Fruit fly (Drosophila melanogaster) Kc167 (cell line): ENCODE results near the gene EMC4.

Experiments
- Myc ChIP-seq: fragments of >200 bp; optimal IDR thresholded peaks from 2 replicates; lab custom pipeline; 2017; ENCODE audit warnings: missing external identifiers
- Sin3A ChIP-seq: fragments of >200 bp; optimal IDR thresholded peaks from 2 replicates; lab custom pipeline; 2018; ENCODE audit warnings: missing external identifiers
- h ChIP-seq: fragments of >200 bp; optimal IDR thresholded peaks from 3 replicates; lab custom pipeline; 2018; ENCODE audit warnings: missing external identifiers
- insv ChIP-seq: fragments of >200 bp; optimal IDR thresholded peaks from 3 replicates; lab custom pipeline; 2018; ENCODE audit warnings: missing external identifiers
- psq ChIP-seq: fragments of >200 bp; optimal IDR thresholded peaks from 2 replicates; lab custom pipeline; 2017; ENCODE audit warnings: missing external identifiers
- ttk ChIP-seq: sonication (Bioruptor generic); optimal IDR thresholded peaks from 2 replicates; lab custom pipeline; 2017; ENCODE audit warnings: missing external identifiers

EMC4 gene

dm6 chr3L:22868070-22868469 lies at the start of gene EMC4:
TSS of gene EMC4 (minus strand) at chr3L:22868243.
- TF ChIP-seq psq (lab: Kevin White, UChicago) (no peak), Myc (lab: Kevin White, UChicago) (no peak), ttk (lab: Kevin White, UChicago) (no peak), h (lab: Kevin White, UChicago) (no peak), insv (lab: Kevin White, UChicago) (no peak), Sin3A (lab: Kevin White, UChicago) (no peak)

- TF ChIP-seq insv (lab: Kevin White, UChicago) (no peak), psq (lab: Kevin White, UChicago) (no peak)
These were observed 42.0 kb upstream of the EMC4 start, which contains the start of gene CG12768 for dm6 chr3L:22909914-22910541. TSS of gene CG12768 (plus strand) at chr3L:22910491.

- TF ChIP-seq Sin3A (lab: Kevin White, UChicago) = no peak
- no peak for TF ChIP-seq insv (lab: Kevin White, UChicago)
- TF ChIP-seq h (lab: Kevin White, UChicago) = no peak
- TF ChIP-seq ttk (lab: Kevin White, UChicago) = no peak
- no peak for TF ChIP-seq psq (lab: Kevin White, UChicago)
- TF ChIP-seq Myc (lab: Kevin White, UChicago) = no peak
These were observed 41.4 kb upstream of the EMC4 start for dm6 chr3L:22909325-22909904.

- no peak for TF ChIP-seq Sin3A (lab: Kevin White, UChicago)
These were observed 33.6 kb upstream of the EMC4 start, which contains the start of gene BoYb for dm6 chr3L:22901612-22902011. TSS of gene BoYb (plus strand) at chr3L:22901912.

- TF ChIP-seq psq (lab: Kevin White, UChicago) = no peak
- no peak for TF ChIP-seq Sin3A (lab: Kevin White, UChicago)
- TF ChIP-seq h (lab: Kevin White, UChicago) = no peak
- no peak for TF ChIP-seq ttk (lab: Kevin White, UChicago)
- TF ChIP-seq Myc (lab: Kevin White, UChicago) = no peak
- no peak for TF ChIP-seq insv (lab: Kevin White, UChicago)
These were observed 30.4 kb upstream of the EMC4 start, which contains the start of gene CG11131 for dm6 chr3L:22898444-22898843. TSS of gene CG11131 (plus strand) at chr3L:22898744.

- TF ChIP-seq psq (lab: Kevin White, UChicago) (no peak), Sin3A (lab: Kevin White, UChicago) (no peak), h (lab: Kevin White, UChicago) (no peak), ttk (lab: Kevin White, UChicago) (no peak), insv (lab: Kevin White, UChicago) (no peak), Myc (lab: Kevin White, UChicago) (no peak)
These were observed 26.7 kb upstream of the EMC4 start for dm6 chr3L:22894689-22895283.

dm6 chr3L:22891009-22891408 lies 23.0 kb upstream of the EMC4 start:
- TF ChIP-seq insv (lab: Kevin White, UChicago) (no peak), Myc (lab: Kevin White, UChicago) (no peak), ttk (lab: Kevin White, UChicago) (no peak), h (lab: Kevin White, UChicago) (no peak), psq (lab: Kevin White, UChicago) (no peak), Sin3A (lab: Kevin White, UChicago) (no peak)

- TF ChIP-seq Sin3A (lab: Kevin White, UChicago) (no peak), insv (lab: Kevin White, UChicago) (no peak), ttk (lab: Kevin White, UChicago) (no peak), Myc (lab: Kevin White, UChicago) (no peak), psq (lab: Kevin White, UChicago) (no peak), h (lab: Kevin White, UChicago) (no peak)
These were observed 22.0 kb upstream of the EMC4 start for dm6 chr3L:22890024-22890423.

- TF ChIP-seq ttk (lab: Kevin White, UChicago) (no peak), h (lab: Kevin White, UChicago) (no peak), psq (lab: Kevin White, UChicago) (no peak), Sin3A (lab: Kevin White, UChicago) (no peak), Myc (lab: Kevin White, UChicago) (no peak)
These were observed 20.7 kb upstream of the EMC4 start for dm6 chr3L:22888591-22889258.

- TF ChIP-seq psq (lab: Kevin White, UChicago) (no peak), h (lab: Kevin White, UChicago) (no peak), Sin3A (lab: Kevin White, UChicago) (no peak), ttk (lab: Kevin White, UChicago) (no peak), Myc (lab: Kevin White, UChicago) (no peak), insv (lab: Kevin White, UChicago) (no peak)
These were observed 19.6 kb upstream of the EMC4 start for dm6 chr3L:22887677-22888076.

dm6 chr3L:22886939-22887338 lies 18.9 kb upstream of the EMC4 start:
- TF ChIP-seq psq (lab: Kevin White, UChicago) (no peak), Myc (lab: Kevin White, UChicago) (no peak), insv (lab: Kevin White, UChicago) (no peak)
